Fruit fly (Drosophila melanogaster) whole organism, embryonic: Measurements from ENCODE around the gene Rpn11.

Experiments
- Antp ChIP-seq: fragments of 200-800 bp; sonication (Bioruptor generic); optimal IDR thresholded peaks from 3 replicates; lab custom pipeline; 2016; ENCODE audit warnings: missing biosample characterization, missing genetic modification characterization
- Bgb ChIP-seq: fragments of 200-800 bp; sonication (Bioruptor generic); IDR thresholded peaks from 2 replicates; pipeline ENCODE4 v1.3.6; 2022; ENCODE audit warnings: missing biosample characterization, missing genetic modification characterization; ENCODE audit not compliant: partially characterized antibody
- CG11723 ChIP-seq: fragments of 200-800 bp; sonication (Bioruptor generic); optimal IDR thresholded peaks from 2 replicates; lab custom pipeline; 2017; ENCODE audit warnings: missing biosample characterization, mild to moderate bottlenecking, missing genetic modification characterization
- CG14667 ChIP-seq: fragments of 200-800 bp; sonication (Bioruptor generic); IDR thresholded peaks from 2 replicates; pipeline ENCODE4 v1.3.6; 2022; ENCODE audit warnings: missing biosample characterization, missing genetic modification characterization
- CG14860 ChIP-seq: fragments of 200-800 bp; sonication (Bioruptor generic); IDR thresholded peaks from 3 replicates; pipeline ENCODE4 v1.3.6; 2022; ENCODE audit warnings: missing biosample characterization, missing genetic modification characterization; ENCODE audit not compliant: partially characterized antibody
- CG1529 ChIP-seq: fragments of 200-800 bp; sonication (Bioruptor generic); optimal IDR thresholded peaks from 3 replicates; lab custom pipeline; 2018; ENCODE audit warnings: missing biosample characterization, missing genetic modification characterization
- CG1603 ChIP-seq: fragments of 200-800 bp; sonication (Bioruptor generic); optimal IDR thresholded peaks from 2 replicates; lab custom pipeline; 2019; ENCODE audit warnings: missing biosample characterization, mild to moderate bottlenecking, missing genetic modification characterization, moderate library complexity
- CG16813 ChIP-seq: fragments of 200-800 bp; sonication (Bioruptor generic); IDR thresholded peaks from 3 replicates; pipeline ENCODE4 v1.3.6; 2022; ENCODE audit warnings: missing biosample characterization, missing genetic modification characterization; ENCODE audit not compliant: partially characterized antibody
- CG16863 ChIP-seq: fragments of 200-800 bp; sonication (Bioruptor generic); optimal IDR thresholded peaks from 3 replicates; lab custom pipeline; 2016; ENCODE audit warnings: missing biosample characterization, missing genetic modification characterization
- CG17385 ChIP-seq: fragments of 200-800 bp; sonication (Bioruptor generic); optimal IDR thresholded peaks from 3 replicates; lab custom pipeline; 2018; ENCODE audit warnings: missing biosample characterization, mild to moderate bottlenecking, missing genetic modification characterization
- CG1832 ChIP-seq: fragments of 200-800 bp; sonication (Bioruptor generic); optimal IDR thresholded peaks from 2 replicates; lab custom pipeline; 2017; ENCODE audit warnings: missing biosample characterization, mild to moderate bottlenecking, missing genetic modification characterization, inconsistent platforms
- CG2875 ChIP-seq: fragments of 200-800 bp; sonication (Bioruptor generic); optimal IDR thresholded peaks from 2 replicates; lab custom pipeline; 2017; ENCODE audit warnings: missing biosample characterization, mild to moderate bottlenecking, missing genetic modification characterization, missing genetic modification reagents
- CG32532 ChIP-seq: fragments of 200-800 bp; sonication (Bioruptor generic); IDR thresholded peaks from 2 replicates; pipeline ENCODE4 v1.3.6; 2022; ENCODE audit warnings: missing biosample characterization, missing genetic modification characterization
- CG33557 ChIP-seq: fragments of 200-800 bp; sonication (Bioruptor generic); optimal IDR thresholded peaks from 2 replicates; lab custom pipeline; 2019; ENCODE audit warnings: missing biosample characterization, mild to moderate bottlenecking, missing genetic modification characterization, moderate library complexity
- CG4707 ChIP-seq: fragments of 200-800 bp; sonication (Bioruptor generic); optimal IDR thresholded peaks from 2 replicates; lab custom pipeline; 2018; ENCODE audit warnings: missing biosample characterization, mild to moderate bottlenecking, missing genetic modification characterization, moderate library complexity
- CG6791 ChIP-seq: fragments of 200-800 bp; sonication (Bioruptor generic); IDR thresholded peaks from 3 replicates; pipeline ENCODE4 v1.3.6; 2022; ENCODE audit warnings: missing biosample characterization, missing genetic modification characterization; ENCODE audit not compliant: partially characterized antibody
- CG7963 ChIP-seq: fragments of 200-800 bp; sonication (Bioruptor generic); IDR thresholded peaks from 3 replicates; pipeline ENCODE4 v1.3.6; 2022; ENCODE audit warnings: missing biosample characterization, missing genetic modification characterization; ENCODE audit not compliant: partially characterized antibody
- CG8089 ChIP-seq: fragments of 200-800 bp; sonication (Bioruptor generic); optimal IDR thresholded peaks from 3 replicates; lab custom pipeline; 2016; ENCODE audit warnings: missing biosample characterization, missing genetic modification characterization
- CoRest ChIP-seq: fragments of 200-800 bp; sonication (Bioruptor generic); optimal IDR thresholded peaks from 3 replicates; lab custom pipeline; 2018; ENCODE audit warnings: missing biosample characterization, mild to moderate bottlenecking, missing genetic modification characterization, moderate library complexity
- D19B ChIP-seq: fragments of 200-800 bp; sonication (Bioruptor generic); optimal IDR thresholded peaks from 2 replicates; lab custom pipeline; 2017; ENCODE audit warnings: missing biosample characterization, mild to moderate bottlenecking, missing genetic modification characterization
- E2f1 ChIP-seq: fragments of 200-800 bp; sonication (Bioruptor generic); IDR thresholded peaks from 2 replicates; pipeline ENCODE4 v1.3.6; 2022; ENCODE audit warnings: missing biosample characterization, missing genetic modification characterization
- Ets65A ChIP-seq: fragments of 200-800 bp; sonication (Bioruptor generic); peaks from one replicate; lab custom pipeline; 2016; ENCODE audit warnings: missing biosample characterization, missing genetic modification characterization
- Fer2 ChIP-seq: fragments of 200-800 bp; sonication (Bioruptor generic); optimal IDR thresholded peaks from 2 replicates; lab custom pipeline; 2018; ENCODE audit warnings: missing biosample characterization, mild to moderate bottlenecking, missing genetic modification characterization, moderate library complexity
- Fer3 ChIP-seq: fragments of 200-800 bp; sonication (Bioruptor generic); optimal IDR thresholded peaks from 2 replicates; lab custom pipeline; 2018; ENCODE audit warnings: missing biosample characterization, mild to moderate bottlenecking, missing genetic modification characterization, moderate library complexity
- H15 ChIP-seq: fragments of 200-800 bp; sonication (Bioruptor generic); IDR thresholded peaks from 3 replicates; pipeline ENCODE4 v1.3.6; 2022; ENCODE audit warnings: missing biosample characterization, missing genetic modification characterization
- HLH4C ChIP-seq: fragments of 200-800 bp; sonication (Bioruptor generic); IDR thresholded peaks from 3 replicates; pipeline ENCODE4 v1.3.6; 2022; ENCODE audit warnings: missing biosample characterization, missing genetic modification characterization; ENCODE audit not compliant: partially characterized antibody
- Kr ChIP-seq: fragments of 200-800 bp; sonication (Bioruptor generic); optimal IDR thresholded peaks from 2 replicates; lab custom pipeline; 2017; ENCODE audit warnings: missing biosample characterization, mild to moderate bottlenecking, missing genetic modification characterization
- Nf-YC ChIP-seq: fragments of 200-800 bp; optimal IDR thresholded peaks from 3 replicates; lab custom pipeline; 2019; ENCODE audit warnings: missing biosample characterization, mild to moderate bottlenecking, missing genetic modification characterization, moderate library complexity
- NfI ChIP-seq: fragments of 200-800 bp; sonication (Bioruptor generic); optimal IDR thresholded peaks from 3 replicates; lab custom pipeline; 2018; ENCODE audit warnings: missing biosample characterization, mild to moderate bottlenecking, missing genetic modification characterization, moderate library complexity
- Scr ChIP-seq: fragments of 200-800 bp; sonication (Bioruptor generic); IDR thresholded peaks from 2 replicates; pipeline ENCODE4 v1.3.6; 2022; ENCODE audit warnings: missing biosample characterization, missing genetic modification characterization; ENCODE audit not compliant: partially characterized antibody
- Sry-β ChIP-seq: fragments of 200-800 bp; sonication (Bioruptor generic); optimal IDR thresholded peaks from 2 replicates; lab custom pipeline; 2018; ENCODE audit warnings: missing biosample characterization, mild to moderate bottlenecking, missing genetic modification characterization, moderate library complexity
- Taf1 ChIP-seq: fragments of 200-800 bp; sonication (Bioruptor generic); IDR thresholded peaks from 2 replicates; pipeline ENCODE4 v1.3.6; 2022; ENCODE audit warnings: missing biosample characterization, missing genetic modification characterization
- ac ChIP-seq: fragments of 200-800 bp; sonication (Bioruptor generic); optimal IDR thresholded peaks from 3 replicates; lab custom pipeline; 2017; ENCODE audit warnings: missing biosample characterization, mild to moderate bottlenecking, missing genetic modification characterization
- ato ChIP-seq: fragments of 200-800 bp; sonication (Bioruptor generic); IDR thresholded peaks from 2 replicates; pipeline ENCODE4 v1.3.6; 2022; ENCODE audit warnings: missing biosample characterization, missing genetic modification characterization; ENCODE audit not compliant: partially characterized antibody
- bbx ChIP-seq: fragments of 200-800 bp; sonication (Bioruptor generic); IDR thresholded peaks from 2 replicates; pipeline ENCODE4 v1.3.6; 2022; ENCODE audit warnings: missing biosample characterization, missing genetic modification characterization; ENCODE audit not compliant: partially characterized antibody
- btn ChIP-seq: fragments of 200-800 bp; sonication (Bioruptor generic); optimal IDR thresholded peaks from 2 replicates; lab custom pipeline; 2016; ENCODE audit warnings: missing biosample characterization, missing genetic modification characterization
- cato ChIP-seq: fragments of 200-800 bp; sonication (Bioruptor generic); optimal IDR thresholded peaks from 2 replicates; lab custom pipeline; 2016; ENCODE audit warnings: missing biosample characterization, missing genetic modification characterization, borderline replicate concordance
- chinmo ChIP-seq: fragments of 200-800 bp; sonication (Bioruptor generic); IDR thresholded peaks from 4 replicates; pipeline ENCODE4 v1.3.6; 2022; ENCODE audit warnings: missing biosample characterization, missing genetic modification characterization; ENCODE audit not compliant: partially characterized antibody
- chm ChIP-seq: fragments of 200-800 bp; sonication (Bioruptor generic); IDR thresholded peaks from 2 replicates; pipeline ENCODE4 v1.3.6; 2022; ENCODE audit warnings: missing biosample characterization, missing genetic modification characterization
- crol ChIP-seq: fragments of 200-800 bp; sonication (Bioruptor generic); IDR thresholded peaks from 2 replicates; pipeline ENCODE4 v1.3.6; 2022; ENCODE audit warnings: missing biosample characterization, missing genetic modification characterization
- dysf ChIP-seq: fragments of 200-800 bp; sonication (Bioruptor generic); IDR thresholded peaks from 3 replicates; pipeline ENCODE4 v1.3.6; 2022; ENCODE audit warnings: missing biosample characterization, missing genetic modification characterization
- hb ChIP-seq: fragments of 200-800 bp; sonication (Bioruptor generic); IDR thresholded peaks from 3 replicates; pipeline ENCODE4 v1.3.6; 2022; ENCODE audit warnings: missing biosample characterization, missing genetic modification characterization; ENCODE audit not compliant: partially characterized antibody
- klu ChIP-seq: fragments of 200-800 bp; sonication (Bioruptor generic); IDR thresholded peaks from 2 replicates; pipeline ENCODE4 v1.3.6; 2022; ENCODE audit warnings: missing biosample characterization, missing genetic modification characterization
- nom ChIP-seq: fragments of 200-800 bp; sonication (Bioruptor generic); optimal IDR thresholded peaks from 2 replicates; lab custom pipeline; 2017; ENCODE audit warnings: missing biosample characterization, missing genetic modification characterization, mild to moderate bottlenecking, moderate library complexity, missing genetic modification reagents
- odd ChIP-seq: fragments of 200-800 bp; sonication (Bioruptor generic); optimal IDR thresholded peaks from 2 replicates; lab custom pipeline; 2017; ENCODE audit warnings: missing biosample characterization, mild to moderate bottlenecking, missing genetic modification characterization
- tll ChIP-seq, 2 experiments: fragments of 200-800 bp in 1 of 2; fragments of >200 bp in 1 of 2; sonication (Bioruptor generic) in 1 of 2; optimal IDR thresholded peaks; 2 replicates each; lab custom pipeline; 2017 to 2019; ENCODE audit warnings: missing biosample characterization in 2 of 2, missing genetic modification characterization in 2 of 2, mild to moderate bottlenecking in 1 of 2, moderate library complexity in 1 of 2
- tna ChIP-seq: fragments of 200-800 bp; sonication (Bioruptor generic); IDR thresholded peaks from 2 replicates; pipeline ENCODE4 v1.3.6; 2022; ENCODE audit warnings: missing biosample characterization, missing genetic modification characterization; ENCODE audit not compliant: partially characterized antibody
- yki ChIP-seq: fragments of >200 bp; optimal IDR thresholded peaks from 3 replicates; lab custom pipeline; 2018

The Rpn11 gene

dm6 chr2L:5089642-5090041 is 30.1 kb upstream of the Rpn11 start:
- TF ChIP-seq chm (GFP tag; lab: Robert Waterston, UW) (no peak), CG16863 (GFP tag; lab: Kevin White, UChicago) (no peak), klu (GFP tag; lab: Robert Waterston, UW) (no peak), CG4707 (GFP tag; lab: Kevin White, UChicago) (no peak), CG11723 (no peak), E2f1 (no peak), dysf (GFP tag; lab: Robert Waterston, UW) (no peak), CG14667 (GFP tag; lab: Robert Waterston, UW) (no peak), CG2875 (GFP tag; lab: Kevin White, UChicago) (no peak), ac (GFP tag; lab: Kevin White, UChicago) (no peak), cato (GFP tag; lab: Kevin White, UChicago) (no peak), btn (no peak), CG33557 (GFP tag; lab: Kevin White, UChicago) (no peak), CoRest (tag; lab: Kevin White, UChicago) (no peak), CG8089 (no peak)

DNA sequence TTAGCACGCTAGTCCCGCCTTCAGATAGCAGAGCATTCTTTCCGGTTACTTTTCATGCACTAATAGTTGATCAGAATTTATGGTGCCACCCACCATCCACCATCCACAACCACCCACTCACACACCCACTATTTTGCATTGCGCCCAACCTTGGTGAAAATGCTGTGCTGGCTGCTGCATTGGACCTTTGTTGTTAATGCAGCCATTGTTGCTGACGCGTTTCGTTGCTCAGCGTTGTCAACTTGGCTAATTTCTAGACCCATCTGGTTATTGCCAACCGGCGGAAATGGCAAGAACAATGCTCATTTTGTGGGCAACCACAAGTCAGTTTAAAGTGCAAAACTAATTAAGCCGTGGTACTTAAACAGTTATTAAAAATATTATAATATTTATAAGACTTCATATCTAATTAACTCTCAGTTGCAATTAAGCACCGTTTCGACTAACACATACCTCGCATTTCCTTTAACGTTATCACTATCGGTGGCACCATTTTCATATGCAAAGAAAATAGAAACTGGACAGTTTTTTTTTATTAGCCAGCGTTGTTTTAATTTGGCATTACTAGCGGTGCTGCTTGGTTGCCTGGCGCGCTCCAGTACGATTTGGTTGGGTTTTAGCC is 29.2 kb upstream of the Rpn11 start:
- TF ChIP-seq Nf-YC (tag; lab: Kevin White, UChicago) (no peak), CG1603 (tag; lab: Kevin White, UChicago) (no peak), Bgb (peak; percentile 53), nom (GFP tag; lab: Kevin White, UChicago) (no peak), chinmo (GFP tag; lab: Robert Waterston, UW) (0 out of 4 replicates have a peak, but pooled peaks have one; percentile 37), CG14860 (GFP tag; lab: Robert Waterston, UW) (peak; percentile 71), ato (GFP tag; lab: Robert Waterston, UW) (peak; percentile 53), CG1529 (GFP tag; lab: Kevin White, UChicago) (no peak), Fer2 (tag; lab: Kevin White, UChicago) (no peak), Sry-β (GFP tag; lab: Kevin White, UChicago) (no peak), Antp (GFP tag; lab: Kevin White, UChicago) (no peak), Taf1 (GFP tag; lab: Robert Waterston, UW) (no peak), D19B (peak; percentile 26), CG17385 (GFP tag; lab: Kevin White, UChicago) (no peak), CG7963 (GFP tag; lab: Robert Waterston, UW) (peak; percentile 73; the same call in 1 of the 3 replicates), crol (GFP tag; lab: Robert Waterston, UW) (no peak), Scr (peak; percentile 57), Fer3 (tag; lab: Kevin White, UChicago) (no peak), H15 (no peak), Ets65A (GFP tag; lab: Kevin White, UChicago) (peak; percentile 76), CG6791 (GFP tag; lab: Robert Waterston, UW) (peak; percentile 76), HLH4C (GFP tag; lab: Robert Waterston, UW) (peak; percentile 87), CG16813 (GFP tag; lab: Robert Waterston, UW) (peak; percentile 69), tna (GFP tag; lab: Robert Waterston, UW) (peak; percentile 79), odd (GFP tag; lab: Kevin White, UChicago) (no peak), Kr (GFP tag; lab: Kevin White, UChicago) (no peak), CG1832 (no peak), CG32532 (GFP tag; lab: Robert Waterston, UW) (no peak), tll (GFP tag; optimal IDR thresholded peaks at IDR 0.05; lab: Kevin White, UChicago) (no peak), hb (GFP tag; lab: Robert Waterston, UW) (peak; percentile 62; the same call in 1 of the 3 replicates), NfI (GFP tag; lab: Kevin White, UChicago) (no peak), yki (no peak), bbx (GFP tag; lab: Robert Waterston, UW) (peak; percentile 42; the same call in 1 of the 2 replicates)
